Worm (Caenorhabditis elegans) whole organism, L3 larva: ENCODE data around the gene chpf-1.

Experiments
- R02D3.7 ChIP-seq: fragments of 150-350 bp; optimal IDR thresholded peaks from 2 replicates; lab custom pipeline; 2014; ENCODE audit warnings: missing biosample characterization, missing genetic modification characterization
- aly-2 ChIP-seq: fragments of 150-350 bp; optimal IDR thresholded peaks from 2 replicates; lab custom pipeline; 2014; ENCODE audit warnings: missing biosample characterization, missing genetic modification characterization
- ama-1 ChIP-seq: fragments of 150-350 bp; optimal IDR thresholded peaks from 2 replicates; lab custom pipeline; 2018
- ceh-16 ChIP-seq: sonication (generic microtip); optimal IDR thresholded peaks from 2 replicates; lab custom pipeline; 2017; ENCODE audit warnings: missing biosample characterization, missing genetic modification characterization
- ceh-28 ChIP-seq: fragments of 150-350 bp; optimal IDR thresholded peaks from 2 replicates; lab custom pipeline; 2014; ENCODE audit warnings: missing biosample characterization, missing genetic modification reagents, missing genetic modification characterization
- ceh-82 ChIP-seq: fragments of 150-350 bp; optimal IDR thresholded peaks from 2 replicates; lab custom pipeline; 2014; ENCODE audit warnings: missing biosample characterization, missing genetic modification characterization
- daf-12 ChIP-seq: fragments of 150-350 bp; optimal IDR thresholded peaks from 2 replicates; lab custom pipeline; 2014; ENCODE audit warnings: missing biosample characterization, missing genetic modification reagents, missing genetic modification characterization
- egl-27 ChIP-seq: sonication (generic microtip); optimal IDR thresholded peaks from 4 replicates; lab custom pipeline; 2017; ENCODE audit warnings: missing biosample characterization, missing genetic modification reagents, missing genetic modification characterization
- egl-5 ChIP-seq: fragments of 150-350 bp; optimal IDR thresholded peaks from 2 replicates; lab custom pipeline; 2017; ENCODE audit warnings: missing biosample characterization, missing genetic modification reagents, missing genetic modification characterization, inconsistent platforms
- elt-1 ChIP-seq: fragments of 150-350 bp; optimal IDR thresholded peaks from 2 replicates; lab custom pipeline; 2014; ENCODE audit warnings: missing biosample characterization, missing genetic modification characterization
- elt-2 ChIP-seq: sonication (generic microtip); optimal IDR thresholded peaks from 2 replicates; lab custom pipeline; 2016; ENCODE audit warnings: missing genetic modification reagents, mild to moderate bottlenecking, missing genetic modification characterization, missing compliant biosample characterization
- fkh-10 ChIP-seq: sonication (generic microtip); optimal IDR thresholded peaks from 2 replicates; lab custom pipeline; 2017; ENCODE audit warnings: missing biosample characterization, missing genetic modification reagents, missing genetic modification characterization
- fkh-2 ChIP-seq: fragments of 150-350 bp; optimal IDR thresholded peaks from 2 replicates; lab custom pipeline; 2014; ENCODE audit warnings: missing biosample characterization, missing genetic modification reagents, missing genetic modification characterization
- fos-1 ChIP-seq: fragments of 150-350 bp; optimal IDR thresholded peaks from 2 replicates; lab custom pipeline; 2014; ENCODE audit warnings: missing biosample characterization, missing genetic modification characterization
- hmg-11 ChIP-seq: sonication (generic microtip); optimal IDR thresholded peaks from 2 replicates; lab custom pipeline; 2016; ENCODE audit warnings: missing genetic modification characterization, missing compliant biosample characterization
- lin-15B ChIP-seq: fragments of 150-350 bp; optimal IDR thresholded peaks from 2 replicates; lab custom pipeline; 2014; ENCODE audit warnings: missing biosample characterization, missing genetic modification characterization
- lin-39 ChIP-seq: fragments of 150-350 bp; optimal IDR thresholded peaks from 2 replicates; lab custom pipeline; 2018; ENCODE audit warnings: missing biosample characterization, missing genetic modification reagents, missing genetic modification characterization
- lsy-12 ChIP-seq: sonication (generic microtip); optimal IDR thresholded peaks from 2 replicates; lab custom pipeline; 2016; ENCODE audit warnings: mild to moderate bottlenecking, missing genetic modification characterization, missing compliant biosample characterization
- mdl-1 ChIP-seq: fragments of 150-350 bp; optimal IDR thresholded peaks from 2 replicates; lab custom pipeline; 2014; ENCODE audit warnings: missing biosample characterization, missing genetic modification characterization
- mml-1 ChIP-seq: fragments of 150-350 bp; sonication (generic microtip); optimal IDR thresholded peaks from 3 replicates; lab custom pipeline; 2014; ENCODE audit warnings: missing biosample characterization, missing genetic modification characterization
- nfya-1 ChIP-seq: sonication (generic microtip); optimal IDR thresholded peaks from 2 replicates; lab custom pipeline; 2017; ENCODE audit warnings: missing genetic modification characterization, mild to moderate bottlenecking, missing compliant biosample characterization, antibody characterized with exemption, moderate library complexity; ENCODE audit not compliant: insufficient read depth
- nhr-11 ChIP-seq: fragments of 150-350 bp; optimal IDR thresholded peaks from 2 replicates; lab custom pipeline; 2014; ENCODE audit warnings: missing biosample characterization, missing genetic modification characterization
- nhr-23 ChIP-seq: fragments of 150-350 bp; optimal IDR thresholded peaks from 2 replicates; lab custom pipeline; 2014; ENCODE audit warnings: missing biosample characterization, missing genetic modification reagents, missing genetic modification characterization
- nhr-25 ChIP-seq: sonication (generic microtip); optimal IDR thresholded peaks from 2 replicates; lab custom pipeline; 2017; ENCODE audit warnings: missing biosample characterization, missing genetic modification characterization
- nhr-28 ChIP-seq: fragments of 150-350 bp; optimal IDR thresholded peaks from 2 replicates; lab custom pipeline; 2014; ENCODE audit warnings: missing biosample characterization, missing genetic modification characterization
- nhr-43 ChIP-seq: sonication (generic microtip); optimal IDR thresholded peaks from 2 replicates; lab custom pipeline; 2016; ENCODE audit warnings: mild to moderate bottlenecking, missing genetic modification characterization, missing compliant biosample characterization; ENCODE audit not compliant: poor library complexity, severe bottlenecking
- nhr-67 ChIP-seq: fragments of 150-350 bp; optimal IDR thresholded peaks from 2 replicates; lab custom pipeline; 2014; ENCODE audit warnings: missing biosample characterization, missing genetic modification characterization
- nhr-76 ChIP-seq: fragments of 150-350 bp; sonication (generic microtip); optimal IDR thresholded peaks from 5 replicates; lab custom pipeline; 2014; ENCODE audit warnings: missing biosample characterization, missing genetic modification characterization
- nhr-77 ChIP-seq: fragments of 150-350 bp; optimal IDR thresholded peaks from 2 replicates; lab custom pipeline; 2014; ENCODE audit warnings: missing biosample characterization, missing genetic modification characterization
- pha-4 ChIP-seq: fragments of 150-350 bp; optimal IDR thresholded peaks from 2 replicates; lab custom pipeline; 2014; ENCODE audit warnings: missing biosample characterization, missing genetic modification reagents, missing genetic modification characterization
- pqm-1 ChIP-seq: fragments of 150-350 bp; optimal IDR thresholded peaks from 2 replicates; lab custom pipeline; 2017; ENCODE audit warnings: missing biosample characterization, missing genetic modification characterization, inconsistent platforms
- skn-1 ChIP-seq: fragments of 150-350 bp; optimal IDR thresholded peaks from 2 replicates; lab custom pipeline; 2014; ENCODE audit warnings: missing biosample characterization, missing genetic modification characterization
- tbx-2 ChIP-seq: sonication (generic microtip); optimal IDR thresholded peaks from 2 replicates; lab custom pipeline; 2016; ENCODE audit warnings: mild to moderate bottlenecking, missing genetic modification characterization, missing compliant biosample characterization
- unc-39 ChIP-seq: sonication (generic microtip); optimal IDR thresholded peaks from 4 replicates; lab custom pipeline; 2017; ENCODE audit warnings: missing biosample characterization, missing genetic modification characterization
- zag-1 ChIP-seq: fragments of 150-350 bp; optimal IDR thresholded peaks from 2 replicates; lab custom pipeline; 2014; ENCODE audit warnings: missing biosample characterization, missing genetic modification characterization
- ztf-11 ChIP-seq: fragments of 150-350 bp; optimal IDR thresholded peaks from 2 replicates; lab custom pipeline; 2014; ENCODE audit warnings: missing biosample characterization, missing genetic modification characterization

chpf-1 gene

ce11 chrV:10202340-10202739 lies 945 bp downstream of the chpf-1 start:
- TF ChIP-seq mdl-1 (tag; lab: Kevin White, UChicago) (no peak), nhr-25 (no peak), unc-39 (tag; lab: Kevin White, UChicago) (no peak), ztf-11 (tag; lab: Kevin White, UChicago) (no peak), R02D3.7 (tag; lab: Kevin White, UChicago) (no peak), lin-39 (no peak), fkh-2 (tag; lab: Kevin White, UChicago) (no peak), egl-27 (tag; lab: Kevin White, UChicago) (no peak), pqm-1 (no peak), tbx-2 (tag; lab: Kevin White, UChicago) (no peak), egl-5 (tag; lab: Kevin White, UChicago) (no peak), elt-2 (tag; lab: Kevin White, UChicago) (peak; percentile 4), fkh-10 (no peak), ama-1 (lab: Kevin White, UChicago) (peak; percentile 18), aly-2 (tag; lab: Kevin White, UChicago) (no peak)

ce11 chrV:10201913-10202312 lies 1.4 kb downstream of the chpf-1 start, which contains the start of gene ZK856.7:
Gene ZK856.7 (plus strand): TSS chrV:10202098.
- TF ChIP-seq fkh-2 (tag; lab: Kevin White, UChicago) (no peak), nhr-23 (tag; lab: Kevin White, UChicago) (peak; percentile 25)

- TF ChIP-seq elt-1 = no peak
- no peak for TF ChIP-seq ceh-82 (tag; lab: Kevin White, UChicago)
- no peak for TF ChIP-seq nhr-76 (tag; lab: Kevin White, UChicago)
- no peak for TF ChIP-seq fos-1 (tag; lab: Kevin White, UChicago)
- TF ChIP-seq tbx-2 (tag; lab: Kevin White, UChicago) = no peak
- no peak for TF ChIP-seq nhr-43
- no peak for TF ChIP-seq pqm-1
- no peak for TF ChIP-seq elt-2 (tag; lab: Kevin White, UChicago)
- TF ChIP-seq nhr-67 (tag; lab: Kevin White, UChicago) = no peak
- no peak for TF ChIP-seq fkh-2 (tag; lab: Kevin White, UChicago)
- no peak for TF ChIP-seq daf-12 (tag; lab: Kevin White, UChicago)
- no peak for TF ChIP-seq nhr-25
- TF ChIP-seq fkh-10 = no peak
Observed at ce11 chrV:10198386-10198785, 4.9 kb downstream of the chpf-1 start, which contains the start of gene ZK856.6. Gene ZK856.6 (plus strand): TSS chrV:10198686.

ce11 chrV:10191242-10191641 lies 12.0 kb downstream of the chpf-1 start:
- TF ChIP-seq elt-2 (tag; lab: Kevin White, UChicago) = peak; percentile 22
- no peak for TF ChIP-seq nhr-28 (tag; lab: Kevin White, UChicago)

ce11 chrV:10190081-10190556 lies 13.2 kb downstream of the chpf-1 start, which contains the start of gene ZK856.5:
Gene ZK856.5 (minus strand): TSS chrV:10190131.
- TF ChIP-seq elt-1 (no peak), ztf-11 (tag; lab: Kevin White, UChicago) (no peak), ceh-28 (tag; lab: Kevin White, UChicago) (no peak), pqm-1 (peak; percentile 94), pha-4 (tag; lab: Kevin White, UChicago) (peak; percentile 14), elt-2 (tag; lab: Kevin White, UChicago) (peak; percentile 91)

- no peak for TF ChIP-seq zag-1 (tag; lab: Kevin White, UChicago)
- no peak for TF ChIP-seq mdl-1 (tag; lab: Kevin White, UChicago)
- TF ChIP-seq, all 47 proteins: peak for 0
Observed at ce11 chrV:10185719-10186118, 17.6 kb downstream of the chpf-1 start, which contains the start of gene ZK856.18. Gene ZK856.18 (minus strand): TSS chrV:10186007.

- TF ChIP-seq ceh-16 (tag; lab: Kevin White, UChicago) (no peak), mml-1 (tag; lab: Kevin White, UChicago) (no peak), lin-15B (tag; lab: Kevin White, UChicago) (no peak), nhr-11 (tag; lab: Kevin White, UChicago) (no peak), lin-39 (no peak), pqm-1 (no peak), lsy-12 (tag; lab: Kevin White, UChicago) (no peak), egl-5 (tag; lab: Kevin White, UChicago) (no peak), nfya-1 (tag; lab: Kevin White, UChicago) (no peak), skn-1 (no peak), ceh-82 (tag; lab: Kevin White, UChicago) (no peak), nhr-77 (tag; lab: Kevin White, UChicago) (no peak), hmg-11 (tag; lab: Kevin White, UChicago) (no peak)
- TF ChIP-seq, all 47 proteins: peak for 0
Observed at ce11 chrV:10183810-10184209, 19.5 kb downstream of the chpf-1 start.
